Worm (Caenorhabditis elegans) whole organism, L3 larva: ENCODE data around the gene dnj-20.

ENCODE experiments used
- nhr-237 ChIP-seq: fragments of 150-350 bp; optimal IDR thresholded peaks from 2 replicates; lab custom pipeline; 2014; ENCODE audit warnings: missing biosample characterization, missing genetic modification characterization
- pqm-1 ChIP-seq: fragments of 150-350 bp; optimal IDR thresholded peaks from 2 replicates; lab custom pipeline; 2017; ENCODE audit warnings: missing biosample characterization, missing genetic modification characterization, inconsistent platforms
- sea-2 ChIP-seq: fragments of 150-350 bp; sonication (generic microtip); optimal IDR thresholded peaks from 4 replicates; lab custom pipeline; 2014; ENCODE audit warnings: missing biosample characterization, missing genetic modification reagents, missing genetic modification characterization

- no peak for TF ChIP-seq sea-2
- no peak for TF ChIP-seq nhr-237 (tag; lab: Kevin White, UChicago)
- peak; percentile 45 for TF ChIP-seq pqm-1
These were observed 22.3 kb downstream of the dnj-20 start for ce11 chrII:9601679-9602078.
